Fruit fly (Drosophila melanogaster) whole organism, embryonic: ENCODE results near the gene grim.

Experiments
- CG31388 ChIP-seq: fragments of 200-800 bp; sonication (Bioruptor generic); optimal IDR thresholded peaks from 2 replicates; lab custom pipeline; 2016; ENCODE audit warnings: missing biosample characterization, missing genetic modification characterization
- CG32532 ChIP-seq: fragments of 200-800 bp; sonication (Bioruptor generic); IDR thresholded peaks from 2 replicates; pipeline ENCODE4 v1.3.6; 2022; ENCODE audit warnings: missing biosample characterization, missing genetic modification characterization
- CG32767 ChIP-seq: fragments of 200-800 bp; sonication (Bioruptor generic); IDR thresholded peaks from 2 replicates; pipeline ENCODE4 v1.3.6; 2022; ENCODE audit warnings: missing biosample characterization, missing genetic modification characterization
- CG33213 ChIP-seq: fragments of 200-800 bp; sonication (Bioruptor generic); optimal IDR thresholded peaks from 3 replicates; lab custom pipeline; 2016; ENCODE audit warnings: missing biosample characterization, missing genetic modification characterization
- Optix ChIP-seq: fragments of 200-800 bp; sonication (Bioruptor generic); IDR thresholded peaks from 3 replicates; pipeline ENCODE4 v1.3.6; 2022; ENCODE audit warnings: missing biosample characterization, missing genetic modification characterization
- cg ChIP-seq: fragments of 200-800 bp; sonication (Bioruptor generic); optimal IDR thresholded peaks from 3 replicates; lab custom pipeline; 2019; ENCODE audit warnings: missing biosample characterization, mild to moderate bottlenecking, missing genetic modification characterization, moderate library complexity
- chif ChIP-seq, 2 experiments: fragments of 200-800 bp; sonication (Bioruptor generic); optimal IDR thresholded peaks; 3 replicates each; lab custom pipeline; 2016; ENCODE audit warnings: missing biosample characterization in 2 of 2, missing genetic modification characterization in 2 of 2
- disco-r ChIP-seq: fragments of 200-800 bp; sonication (Bioruptor generic); optimal IDR thresholded peaks from 2 replicates; lab custom pipeline; 2016; ENCODE audit warnings: missing biosample characterization, missing genetic modification characterization
- en ChIP-seq: fragments of 200-800 bp; sonication (Bioruptor generic); optimal IDR thresholded peaks from 2 replicates; lab custom pipeline; 2016; ENCODE audit warnings: missing biosample characterization, missing genetic modification characterization
- jumu ChIP-seq: fragments of 200-800 bp; sonication (Bioruptor generic); optimal IDR thresholded peaks from 3 replicates; lab custom pipeline; 2016; ENCODE audit warnings: missing biosample characterization, missing genetic modification characterization
- pzg ChIP-seq: fragments of 200-800 bp; sonication (Bioruptor generic); optimal IDR thresholded peaks from 3 replicates; lab custom pipeline; 2018; ENCODE audit warnings: missing biosample characterization, mild to moderate bottlenecking, missing genetic modification characterization, moderate library complexity
- repo ChIP-seq: fragments of 200-800 bp; sonication (Bioruptor generic); optimal IDR thresholded peaks from 2 replicates; lab custom pipeline; 2016; ENCODE audit warnings: missing biosample characterization, missing genetic modification characterization
- zen ChIP-seq: fragments of 200-800 bp; sonication (Bioruptor generic); optimal IDR thresholded peaks from 3 replicates; lab custom pipeline; 2018; ENCODE audit warnings: missing biosample characterization, mild to moderate bottlenecking, missing genetic modification characterization, moderate library complexity

DNA sequence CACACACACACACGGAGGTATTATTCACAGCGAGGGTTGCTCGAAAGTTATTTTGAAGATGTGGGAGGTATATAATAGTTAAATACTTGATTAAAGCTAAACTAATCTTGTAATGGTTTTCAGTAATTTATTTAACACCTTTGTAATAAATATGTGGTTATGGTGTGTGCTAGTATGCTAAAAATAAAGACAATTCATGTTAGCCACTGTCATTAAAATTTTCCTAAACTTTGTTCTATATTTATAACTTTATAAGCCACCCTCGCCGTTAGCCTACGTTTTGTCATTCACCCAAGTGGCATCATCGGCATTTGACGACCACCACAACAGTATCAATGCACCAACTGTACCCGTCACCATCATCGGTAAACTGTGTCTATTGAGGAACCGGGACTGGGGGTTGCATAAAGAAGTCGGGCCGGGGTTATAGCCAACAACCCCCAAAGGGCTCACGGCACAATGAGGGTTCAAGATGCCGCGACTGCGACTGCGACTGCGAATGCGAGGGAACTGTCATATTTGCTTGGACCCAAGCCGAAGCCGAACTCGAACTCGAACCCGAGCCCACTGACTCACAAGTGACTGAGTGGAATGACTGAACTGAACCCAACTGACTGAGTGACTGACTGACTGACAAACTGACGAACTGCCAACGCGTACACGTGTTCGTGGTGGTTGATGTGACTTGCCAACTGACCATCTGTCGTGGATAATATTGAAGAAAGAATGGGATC lies 31.7 kb downstream of the grim start:
- TF ChIP-seq cg (GFP tag; lab: Kevin White, UChicago): peak; percentile 77
- no peak for TF ChIP-seq disco-r (GFP tag; lab: Kevin White, UChicago)
- TF ChIP-seq pzg: no peak
- no peak for TF ChIP-seq CG32532 (GFP tag; lab: Robert Waterston, UW)
- TF ChIP-seq CG32767: 0 out of 2 replicates have a peak, but pooled peaks have one; percentile 12
- TF ChIP-seq repo (GFP tag; lab: Kevin White, UChicago): no peak
- peak; percentile 43 for TF ChIP-seq zen (tag; lab: Kevin White, UChicago)
- TF ChIP-seq chif (GFP tag; optimal IDR thresholded peaks at IDR 0.05; lab: Kevin White, UChicago): peak; percentile 15 to 37
- TF ChIP-seq Optix (GFP tag; lab: Robert Waterston, UW): no peak
- TF ChIP-seq jumu (GFP tag; lab: Kevin White, UChicago): no peak
- no peak for TF ChIP-seq CG31388
- no peak for TF ChIP-seq CG33213 (GFP tag; lab: Kevin White, UChicago)
- TF ChIP-seq en (GFP tag; lab: Kevin White, UChicago): no peak
